Worm (Caenorhabditis elegans) whole organism, midembryonic: ENCODE measurements around the gene T22F3.11.

Experiments used
- cog-1 ChIP-seq: sonication (generic microtip); optimal IDR thresholded peaks from 2 replicates; lab custom pipeline; 2016; ENCODE audit warnings: missing genetic modification characterization, missing compliant biosample characterization
- ztf-23 ChIP-seq: fragments of 200-800 bp; sonication (Bioruptor generic); IDR thresholded peaks from 2 replicates; pipeline ENCODE4 v1.3.6; 2022; ENCODE audit warnings: missing genetic modification reagents, missing genetic modification characterization, missing compliant biosample characterization

ce11 chrV:3588223-3588622, 26.1 kb downstream of the T22F3.11 start:
- TF ChIP-seq ztf-23 (GFP tag; lab: Robert Waterston, UW) = no peak
- no peak for TF ChIP-seq cog-1
